Fruit fly (Drosophila melanogaster): ENCODE results near the gene Or22a.

Gene Or22a

dm6 chr2L:1485975-1486665 lies 34.2 kb upstream of the Or22a start (continued):
- TF ChIP-seq CG12659 (GFP tag; optimal IDR thresholded peaks at IDR 0.05) (no peak), ci (GFP tag; IDR thresholded peaks at IDR 0.05) (no peak), ara (GFP tag; IDR thresholded peaks at IDR 0.05) (peak; percentile 45; the same call in 1 of the 2 replicates), CG3163 (GFP tag; optimal IDR thresholded peaks at IDR 0.05) (no peak), Rx (GFP tag; IDR thresholded peaks at IDR 0.05) (no peak), CG9727 (GFP tag; optimal IDR thresholded peaks at IDR 0.05) (no peak), CG6765 (GFP tag; optimal IDR thresholded peaks at IDR 0.05) (no peak), C15 (GFP tag; IDR thresholded peaks at IDR 0.05) (0 out of 3 replicates have a peak, but pooled peaks have one; percentile 42), Rfx (GFP tag; IDR thresholded peaks at IDR 0.05) (no peak), hb (GFP tag; IDR thresholded peaks at IDR 0.05; ENCODE audit: partially characterized antibody) (no peak), Hmx (GFP tag; optimal IDR thresholded peaks at IDR 0.05) (no peak), lmd (GFP tag; IDR thresholded peaks at IDR 0.05) (peak; percentile 39; the same call in 1 of the 2 replicates), Doc2 (GFP tag; IDR thresholded peaks at IDR 0.05) (no peak), crc (GFP tag; optimal IDR thresholded peaks at IDR 0.05) (no peak), HLHmδ (GFP tag; optimal IDR thresholded peaks at IDR 0.05) (no peak), CG2875 (GFP tag; optimal IDR thresholded peaks at IDR 0.05) (no peak), CG17186 (GFP tag; optimal IDR thresholded peaks at IDR 0.05) (peak; percentile 5), hbn (GFP tag; IDR thresholded peaks at IDR 0.05; ENCODE audit: partially characterized antibody) (no peak), esg (GFP tag; conservative IDR thresholded peaks at IDR 0.05) (0 out of 2 replicates have a peak, but pooled peaks have one; percentile 7), Stat92E (GFP tag; optimal IDR thresholded peaks at IDR 0.05) (no peak), CG1602 (GFP tag; optimal IDR thresholded peaks at IDR 0.05) (no peak), Asciz (GFP tag; optimal IDR thresholded peaks at IDR 0.05) (no peak), sr (GFP tag; IDR thresholded peaks at IDR 0.05) (no peak), Lim3 (GFP tag; IDR thresholded peaks at IDR 0.05) (no peak), CG31388 (GFP tag; optimal IDR thresholded peaks at IDR 0.05) (no peak), MBD-R2 (GFP tag; IDR thresholded peaks at IDR 0.05) (no peak), caup (GFP tag; optimal IDR thresholded peaks at IDR 0.05; ENCODE audit: severe bottlenecking) (no peak), CHES-1-like (GFP tag; optimal IDR thresholded peaks at IDR 0.05) (no peak), CG7987 (GFP tag; optimal IDR thresholded peaks at IDR 0.05) (no peak), zen (tag; optimal IDR thresholded peaks at IDR 0.05) (peak; percentile 15), bowl (GFP tag; IDR thresholded peaks at IDR 0.05) (no peak), gcm2 (GFP tag; optimal IDR thresholded peaks at IDR 0.05) (no peak), CG6654 (GFP tag; optimal IDR thresholded peaks at IDR 0.05) (no peak), CG7928 (GFP tag; optimal IDR thresholded peaks at IDR 0.05) (no peak), Usf (GFP tag; optimal IDR thresholded peaks at IDR 0.05) (no peak), CG13894 (tag; optimal IDR thresholded peaks at IDR 0.05) (peak; percentile 24), ind (GFP tag; optimal IDR thresholded peaks at IDR 0.05) (peak; percentile 53), H15 (GFP tag; IDR thresholded peaks at IDR 0.05) (no peak), CG13624 (GFP tag; optimal IDR thresholded peaks at IDR 0.05) (no peak), seq (GFP tag; IDR thresholded peaks at IDR 0.05) (no peak), tup (GFP tag; optimal IDR thresholded peaks at IDR 0.05) (no peak), vvl (GFP tag; IDR thresholded peaks at IDR 0.05) (0 out of 2 replicates have a peak, but pooled peaks have one; percentile 25), gro (GFP tag; optimal IDR thresholded peaks at IDR 0.05) (no peak), CG12155 (GFP tag; optimal IDR thresholded peaks at IDR 0.05) (no peak), emc (GFP tag; optimal IDR thresholded peaks at IDR 0.05) (no peak), Sox100B (GFP tag; optimal IDR thresholded peaks at IDR 0.05) (no peak), br (optimal IDR thresholded peaks at IDR 0.05) (no peak), D19A (tag; optimal IDR thresholded peaks at IDR 0.05) (peak; percentile 83), yki (optimal IDR thresholded peaks at IDR 0.05) (no peak), bab2 (GFP tag; optimal IDR thresholded peaks at IDR 0.05) (no peak), chif (GFP tag; optimal IDR thresholded peaks at IDR 0.05) (no peak)
